Worm (Caenorhabditis elegans): ENCODE results near the gene Y73F8A.22.

Y73F8A.22 gene

DNA sequence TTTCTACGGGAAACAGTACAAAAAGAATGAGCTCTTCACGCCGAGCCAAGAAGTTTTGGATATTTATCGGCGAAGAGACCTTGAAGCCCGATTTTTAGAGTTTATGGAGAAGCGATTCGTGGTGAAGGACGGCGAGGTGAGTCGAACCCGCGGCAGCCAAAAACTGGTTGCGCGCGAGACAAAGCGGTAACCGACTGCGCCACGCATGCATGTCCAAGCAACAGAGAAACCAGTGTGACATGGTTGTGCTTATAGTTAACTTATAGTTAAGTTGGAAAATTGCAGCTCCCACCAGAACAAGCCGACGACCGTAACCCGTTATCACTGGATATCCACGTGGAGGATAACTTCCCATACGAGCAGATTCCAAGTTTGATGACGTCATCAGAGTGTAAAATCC lies 35.2 kb upstream of the Y73F8A.22 start (continued):
- no peak for TF ChIP-seq K11D2.4 (GFP tag; IDR thresholded peaks at IDR 0.05)
- no peak for TF ChIP-seq aptf-2 (GFP tag; conservative IDR thresholded peaks at IDR 0.05)
- no peak for TF ChIP-seq B0035.1 (tag; optimal IDR thresholded peaks at IDR 0.05)
- TF ChIP-seq hmg-1.2 (GFP tag; IDR thresholded peaks at IDR 0.05): peak; percentile 51
- TF ChIP-seq efl-1 (GFP tag; optimal IDR thresholded peaks at IDR 0.05): no peak
- TF ChIP-seq xnd-1 (tag; optimal IDR thresholded peaks at IDR 0.05): no peak
- TF ChIP-seq nhr-179 (tag; optimal IDR thresholded peaks at IDR 0.05): no peak
- TF ChIP-seq snpc-1.1 (tag; optimal IDR thresholded peaks at IDR 0.05; ENCODE audit: insufficient read depth): no peak
- TF ChIP-seq rpc-1 (optimal IDR thresholded peaks at IDR 0.05): peak; percentile 65
- peak; percentile 74 for TF ChIP-seq rpc-1 (tag; optimal IDR thresholded peaks at IDR 0.05)
- TF ChIP-seq lin-26 (GFP tag; IDR thresholded peaks at IDR 0.05): no peak
- TF ChIP-seq C06A6.2 (GFP tag; conservative IDR thresholded peaks at IDR 0.05): no peak
- TF ChIP-seq gei-17 (GFP tag; optimal IDR thresholded peaks at IDR 0.05): no peak
- TF ChIP-seq hrde-1 (tag; optimal IDR thresholded peaks at IDR 0.05; ENCODE audit: borderline replicate concordance): no peak
- TF ChIP-seq bed-1 (GFP tag; IDR thresholded peaks at IDR 0.05): 0 out of 2 replicates have a peak, but pooled peaks have one; percentile 61
- no peak for TF ChIP-seq aptf-3 (GFP tag; IDR thresholded peaks at IDR 0.05)
- TF ChIP-seq tbp1 (GFP tag; optimal IDR thresholded peaks at IDR 0.05): peak; percentile 92
- TF ChIP-seq mxl-1 (tag; optimal IDR thresholded peaks at IDR 0.05): no peak
- peak; percentile 78 for TF ChIP-seq die-1 (tag; optimal IDR thresholded peaks at IDR 0.05)
- TF ChIP-seq ZK185.1 (tag; optimal IDR thresholded peaks at IDR 0.05; ENCODE audit: poor library complexity, severe bottlenecking): no peak
- TF ChIP-seq dox-1 (GFP tag; IDR thresholded peaks at IDR 0.05): no peak
- TF ChIP-seq F49E8.2 (tag; optimal IDR thresholded peaks at IDR 0.05; ENCODE audit: insufficient read depth): peak; percentile 34
- TF ChIP-seq F57A8.1 (GFP tag; optimal IDR thresholded peaks at IDR 0.05): no peak
- no peak for TF ChIP-seq mel-28 (tag; optimal IDR thresholded peaks at IDR 0.05; ENCODE audit: borderline replicate concordance)
- no peak for TF ChIP-seq ztf-3 (GFP tag; optimal IDR thresholded peaks at IDR 0.05)
- no peak for TF ChIP-seq F10E7.11 (tag; optimal IDR thresholded peaks at IDR 0.05)
- no peak for TF ChIP-seq egl-18 (GFP tag; IDR thresholded peaks at IDR 0.05)
- no peak for TF ChIP-seq him-1 (tag; optimal IDR thresholded peaks at IDR 0.05)
- no peak; the same call in 1 of the 2 replicates for TF ChIP-seq pbrm-1 (GFP tag; IDR thresholded peaks at IDR 0.05)
- TF ChIP-seq lag-1 (GFP tag; IDR thresholded peaks at IDR 0.05): no peak
- TF ChIP-seq mcd-1 (GFP tag; IDR thresholded peaks at IDR 0.05): peak; percentile 80
- TF ChIP-seq madf-8 (GFP tag; conservative IDR thresholded peaks at IDR 0.05): no peak
- no peak for TF ChIP-seq lin-35 (GFP tag; optimal IDR thresholded peaks at IDR 0.05)
- TF ChIP-seq attf-3 (GFP tag; conservative IDR thresholded peaks at IDR 0.05): no peak
- TF ChIP-seq lin-40 (tag; optimal IDR thresholded peaks at IDR 0.05): no peak
- no peak for TF ChIP-seq ccch-3 (GFP tag; optimal IDR thresholded peaks at IDR 0.05)
- no peak for TF ChIP-seq C17E4.6 (GFP tag; IDR thresholded peaks at IDR 0.05)
- TF ChIP-seq F33H1.4 (GFP tag; IDR thresholded peaks at IDR 0.05): no peak
- TF ChIP-seq nfyb-1 (GFP tag; IDR thresholded peaks at IDR 0.05): no peak
- no peak for TF ChIP-seq Y67H2A.10 (GFP tag; conservative IDR thresholded peaks at IDR 0.05)
- no peak for TF ChIP-seq ztf-22 (GFP tag; optimal IDR thresholded peaks at IDR 0.05)
- TF ChIP-seq Y56A3A.18 (GFP tag; IDR thresholded peaks at IDR 0.05): no peak
- no peak for TF ChIP-seq ceh-40 (GFP tag; IDR thresholded peaks at IDR 0.05)
- no peak for TF ChIP-seq somi-1 (GFP tag; optimal IDR thresholded peaks at IDR 0.05)
- TF ChIP-seq madf-10 (tag; optimal IDR thresholded peaks at IDR 0.05): peak; percentile 37
- no peak for TF ChIP-seq ceh-27 (GFP tag; optimal IDR thresholded peaks at IDR 0.05)
- TF ChIP-seq mes-4 (tag; optimal IDR thresholded peaks at IDR 0.05): peak; percentile 43
- TF ChIP-seq akir-1 (GFP tag; optimal IDR thresholded peaks at IDR 0.05): no peak
- TF ChIP-seq chd-7 (tag; optimal IDR thresholded peaks at IDR 0.05): no peak
- no peak for TF ChIP-seq ceh-58 (GFP tag; IDR thresholded peaks at IDR 0.05)

All from whole organism, young adult.